Worm (Caenorhabditis elegans) whole organism, young adult: Measurements from ENCODE around the gene R10E4.7.
A peak's percentile ranks its signal among the peaks of the same experiment; 100 is the strongest.

Experiments
- B0336.3 ChIP-seq: fragments of 200-800 bp; sonication (Bioruptor generic); IDR thresholded peaks from 2 replicates; pipeline ENCODE4 v1.3.6; 2022; ENCODE audit warnings: missing genetic modification characterization, missing compliant biosample characterization
- C06A6.2 ChIP-seq: fragments of 200-800 bp; sonication (Bioruptor generic); conservative IDR thresholded peaks from 2 replicates; pipeline ENCODE4 v1.3.6; 2022; ENCODE audit warnings: missing genetic modification characterization, missing compliant biosample characterization
- F22D6.2 ChIP-seq: sonication (generic microtip); optimal IDR thresholded peaks from 2 replicates; lab custom pipeline; 2016; ENCODE audit warnings: mild to moderate bottlenecking, missing genetic modification characterization, missing compliant biosample characterization
- F33H1.4 ChIP-seq: fragments of 200-800 bp; sonication (Bioruptor generic); IDR thresholded peaks from 2 replicates; pipeline ENCODE4 v1.3.6; 2022; ENCODE audit warnings: missing genetic modification reagents, missing genetic modification characterization, missing compliant biosample characterization
- F39B2.1 ChIP-seq: fragments of 200-800 bp; sonication (Bioruptor generic); IDR thresholded peaks from 2 replicates; pipeline ENCODE4 v1.3.6; 2022; ENCODE audit warnings: missing genetic modification reagents, missing genetic modification characterization, missing compliant biosample characterization
- F57A8.1 ChIP-seq: fragments of 200-800 bp; sonication (Bioruptor generic); optimal IDR thresholded peaks from 2 replicates; lab custom pipeline; 2018; ENCODE audit warnings: mild to moderate bottlenecking, missing genetic modification characterization, moderate library complexity, missing compliant biosample characterization
- F57C9.4 ChIP-seq: sonication (generic microtip); optimal IDR thresholded peaks from 2 replicates; lab custom pipeline; 2017; ENCODE audit warnings: mild to moderate bottlenecking, missing genetic modification characterization, missing compliant biosample characterization
- Y56A3A.18 ChIP-seq: fragments of 200-800 bp; sonication (Bioruptor generic); IDR thresholded peaks from 2 replicates; pipeline ENCODE4 v1.3.6; 2022; ENCODE audit warnings: missing genetic modification reagents, missing genetic modification characterization, missing compliant biosample characterization
- Y79H2A.3 ChIP-seq: fragments of 200-800 bp; sonication (Bioruptor generic); conservative IDR thresholded peaks from 2 replicates; pipeline ENCODE4 v1.3.6; 2022; ENCODE audit warnings: missing genetic modification reagents, missing genetic modification characterization, missing compliant biosample characterization
- Y95B8A.8 ChIP-seq: fragments of 200-800 bp; sonication (Bioruptor generic); IDR thresholded peaks from 2 replicates; pipeline ENCODE4 v1.3.6; 2022; ENCODE audit warnings: missing genetic modification reagents, missing genetic modification characterization, missing compliant biosample characterization
- ZK185.1 ChIP-seq: sonication (generic microtip); optimal IDR thresholded peaks from 2 replicates; lab custom pipeline; 2016; ENCODE audit warnings: mild to moderate bottlenecking, missing genetic modification characterization, missing compliant biosample characterization; ENCODE audit not compliant: poor library complexity, severe bottlenecking
- akir-1 ChIP-seq: fragments of 200-800 bp; sonication (Bioruptor generic); optimal IDR thresholded peaks from 2 replicates; lab custom pipeline; 2018; ENCODE audit warnings: mild to moderate bottlenecking, missing genetic modification characterization, moderate library complexity, missing compliant biosample characterization
- ama-1 ChIP-seq, 3 experiments: fragments of 150-350 bp in 1 of 3; sonication (generic microtip) in 2 of 3; optimal IDR thresholded peaks; 2 replicates each; lab custom pipeline; 2014 to 2018; ENCODE audit warnings: missing biosample characterization in 2 of 3, missing genetic modification characterization in 2 of 3, missing genetic modification reagents in 2 of 3
- athp-1 ChIP-seq: sonication (generic microtip); optimal IDR thresholded peaks from 2 replicates; lab custom pipeline; 2017; ENCODE audit warnings: mild to moderate bottlenecking, missing genetic modification characterization, missing compliant biosample characterization
- ccch-3 ChIP-seq: fragments of 200-800 bp; sonication (Bioruptor generic); optimal IDR thresholded peaks from 2 replicates; lab custom pipeline; 2018; ENCODE audit warnings: mild to moderate bottlenecking, missing genetic modification characterization, missing compliant biosample characterization
- cebp-1 ChIP-seq, 2 experiments: fragments of 200-800 bp in 1 of 2; sonication (Bioruptor generic) in 1 of 2; sonication (generic microtip) in 1 of 2; IDR thresholded peaks in 1 of 2; optimal IDR thresholded peaks in 1 of 2; 2 replicates each; pipeline versions ENCODE4 v1.3.6 to Lab custom; 2017 to 2022; ENCODE audit warnings: missing compliant biosample characterization in 2 of 2, missing genetic modification characterization in 2 of 2, mild to moderate bottlenecking in 1 of 2, missing genetic modification reagents in 1 of 2, moderate library complexity in 1 of 2
- cebp-2 ChIP-seq: fragments of 200-800 bp; sonication (Bioruptor generic); IDR thresholded peaks from 2 replicates; pipeline ENCODE4 v1.3.6; 2022; ENCODE audit warnings: missing genetic modification characterization, missing compliant biosample characterization
- ceh-40 ChIP-seq: fragments of 200-800 bp; sonication (Bioruptor generic); IDR thresholded peaks from 2 replicates; pipeline ENCODE4 v1.3.6; 2022; ENCODE audit warnings: missing genetic modification characterization, missing compliant biosample characterization
- ceh-58 ChIP-seq: fragments of 200-800 bp; sonication (Bioruptor generic); IDR thresholded peaks from 2 replicates; pipeline ENCODE4 v1.3.6; 2022; ENCODE audit warnings: missing genetic modification characterization, missing compliant biosample characterization
- ceh-91 ChIP-seq: fragments of 200-800 bp; sonication (Bioruptor generic); IDR thresholded peaks from 2 replicates; pipeline ENCODE4 v1.3.6; 2022; ENCODE audit warnings: missing genetic modification reagents, missing genetic modification characterization, missing compliant biosample characterization
- chd-7 ChIP-seq: sonication (generic microtip); optimal IDR thresholded peaks from 2 replicates; lab custom pipeline; 2016; ENCODE audit warnings: mild to moderate bottlenecking, missing genetic modification characterization, moderate library complexity, missing compliant biosample characterization
- die-1 ChIP-seq: sonication (generic microtip); optimal IDR thresholded peaks from 2 replicates; lab custom pipeline; 2016; ENCODE audit warnings: missing genotype, mild to moderate bottlenecking, missing genetic modification characterization, missing compliant biosample characterization
- dox-1 ChIP-seq: fragments of 200-800 bp; sonication (Bioruptor generic); IDR thresholded peaks from 2 replicates; pipeline ENCODE4 v1.3.6; 2022; ENCODE audit warnings: missing genetic modification reagents, missing genetic modification characterization, missing compliant biosample characterization
- dpff-1 ChIP-seq: sonication (generic microtip); optimal IDR thresholded peaks from 2 replicates; lab custom pipeline; 2017; ENCODE audit warnings: mild to moderate bottlenecking, missing genetic modification characterization, missing compliant biosample characterization
- egl-44 ChIP-seq: fragments of 200-800 bp; sonication (Bioruptor generic); IDR thresholded peaks from 2 replicates; pipeline ENCODE4 v1.3.6; 2022; ENCODE audit warnings: missing genetic modification reagents, missing genetic modification characterization, missing compliant biosample characterization
- ekl-4 ChIP-seq: fragments of 200-800 bp; sonication (Bioruptor generic); IDR thresholded peaks from 2 replicates; pipeline ENCODE4 v1.3.6; 2022; ENCODE audit warnings: missing genetic modification reagents, missing genetic modification characterization, missing compliant biosample characterization
- gei-17 ChIP-seq: fragments of 200-800 bp; sonication (Bioruptor generic); optimal IDR thresholded peaks from 2 replicates; lab custom pipeline; 2018; ENCODE audit warnings: mild to moderate bottlenecking, missing genetic modification characterization, missing compliant biosample characterization
- him-1 ChIP-seq: sonication (generic microtip); optimal IDR thresholded peaks from 2 replicates; lab custom pipeline; 2016; ENCODE audit warnings: missing genotype, missing genetic modification reagents, missing genetic modification characterization, missing compliant biosample characterization
- hlh-12 ChIP-seq: sonication (generic microtip); optimal IDR thresholded peaks from 2 replicates; lab custom pipeline; 2016; ENCODE audit warnings: missing genetic modification characterization, missing compliant biosample characterization
- hmg-1.2 ChIP-seq: fragments of 200-800 bp; sonication (Bioruptor generic); IDR thresholded peaks from 2 replicates; pipeline ENCODE4 v1.3.6; 2022; ENCODE audit warnings: missing genetic modification reagents, missing genetic modification characterization, missing compliant biosample characterization
- lag-1 ChIP-seq: fragments of 200-800 bp; sonication (Bioruptor generic); IDR thresholded peaks from 2 replicates; pipeline ENCODE4 v1.3.6; 2022; ENCODE audit warnings: missing genetic modification reagents, missing genetic modification characterization, missing compliant biosample characterization
- let-607 ChIP-seq, 2 experiments: fragments of 200-800 bp in 1 of 2; sonication (Bioruptor generic) in 1 of 2; sonication (generic microtip) in 1 of 2; optimal IDR thresholded peaks; 2 replicates each; lab custom pipeline; 2016 to 2018; ENCODE audit warnings: mild to moderate bottlenecking in 2 of 2, missing compliant biosample characterization in 2 of 2, missing genetic modification characterization in 2 of 2, moderate library complexity in 2 of 2, missing genotype in 1 of 2
- madf-10 ChIP-seq: sonication (generic microtip); optimal IDR thresholded peaks from 2 replicates; lab custom pipeline; 2016; ENCODE audit warnings: mild to moderate bottlenecking, missing genetic modification characterization, missing compliant biosample characterization
- madf-6 ChIP-seq: fragments of 200-800 bp; sonication (Bioruptor generic); IDR thresholded peaks from 2 replicates; pipeline ENCODE4 v1.3.6; 2022; ENCODE audit warnings: missing genetic modification reagents, missing genetic modification characterization, missing compliant biosample characterization
- nfya-2 ChIP-seq: fragments of 200-800 bp; sonication (Bioruptor generic); IDR thresholded peaks from 2 replicates; pipeline ENCODE4 v1.3.6; 2022; ENCODE audit warnings: missing genetic modification reagents, missing genetic modification characterization, missing compliant biosample characterization
- nhr-179 ChIP-seq: sonication (generic microtip); optimal IDR thresholded peaks from 2 replicates; lab custom pipeline; 2016; ENCODE audit warnings: mild to moderate bottlenecking, missing genetic modification characterization, missing compliant biosample characterization
- nhr-27 ChIP-seq: fragments of 200-800 bp; sonication (Bioruptor generic); optimal IDR thresholded peaks from 2 replicates; lab custom pipeline; 2018; ENCODE audit warnings: mild to moderate bottlenecking, missing genetic modification characterization, moderate library complexity, missing compliant biosample characterization
- nhr-80 ChIP-seq: sonication (generic microtip); optimal IDR thresholded peaks from 2 replicates; lab custom pipeline; 2016; ENCODE audit warnings: missing genetic modification characterization, missing compliant biosample characterization
- pha-4 ChIP-seq: fragments of 150-350 bp; sonication (generic microtip); optimal IDR thresholded peaks from 2 replicates; lab custom pipeline; 2014; ENCODE audit warnings: missing biosample characterization, missing genetic modification reagents, missing genetic modification characterization
- rcor-1 ChIP-seq: fragments of 200-800 bp; sonication (Bioruptor generic); IDR thresholded peaks from 2 replicates; pipeline ENCODE4 v1.3.6; 2022; ENCODE audit warnings: missing genetic modification reagents, missing genetic modification characterization, missing compliant biosample characterization
- repo-1 ChIP-seq: sonication (generic microtip); optimal IDR thresholded peaks from 2 replicates; lab custom pipeline; 2017; ENCODE audit warnings: mild to moderate bottlenecking, missing genetic modification characterization, missing compliant biosample characterization
- sdz-38 ChIP-seq: sonication (generic microtip); optimal IDR thresholded peaks from 2 replicates; lab custom pipeline; 2016; ENCODE audit warnings: missing genotype, missing genetic modification characterization, missing compliant biosample characterization
- snpc-1.3 ChIP-seq: sonication (generic microtip); optimal IDR thresholded peaks from 2 replicates; lab custom pipeline; 2017; ENCODE audit warnings: missing genetic modification characterization, mild to moderate bottlenecking, missing compliant biosample characterization, antibody characterized with exemption, moderate library complexity, missing genotype, missing genetic modification reagents; ENCODE audit not compliant: insufficient read depth
- snpc-4 ChIP-seq, 5 experiments: fragments of 150-350 bp in 1 of 5; sonication (generic microtip) in 4 of 5; optimal IDR thresholded peaks; 2 replicates each; lab custom pipeline; 2014 to 2018; ENCODE audit warnings: missing genetic modification characterization in 5 of 5, missing biosample characterization in 3 of 5, antibody characterized with exemption in 2 of 5, mild to moderate bottlenecking in 2 of 5, missing compliant biosample characterization in 2 of 5, missing genotype in 2 of 5, moderate library complexity in 2 of 5, missing genetic modification reagents in 1 of 5
- somi-1 ChIP-seq: fragments of 200-800 bp; sonication (Bioruptor generic); optimal IDR thresholded peaks from 2 replicates; lab custom pipeline; 2018; ENCODE audit warnings: mild to moderate bottlenecking, missing genetic modification characterization, missing compliant biosample characterization
- sptf-2 ChIP-seq: fragments of 200-800 bp; sonication (Bioruptor generic); optimal IDR thresholded peaks from 2 replicates; lab custom pipeline; 2018; ENCODE audit warnings: mild to moderate bottlenecking, missing genetic modification characterization, missing compliant biosample characterization
- xnd-1 ChIP-seq: sonication (generic microtip); optimal IDR thresholded peaks from 2 replicates; lab custom pipeline; 2016; ENCODE audit warnings: missing genotype, missing genetic modification reagents, missing genetic modification characterization, missing compliant biosample characterization
- ztf-25 ChIP-seq: fragments of 200-800 bp; sonication (Bioruptor generic); IDR thresholded peaks from 2 replicates; pipeline ENCODE4 v1.3.6; 2022; ENCODE audit warnings: missing genetic modification reagents, missing genetic modification characterization, missing compliant biosample characterization

The R10E4.7 gene

ce11 chrIII:4284732-4285165, 9.9 kb upstream of the R10E4.7 start (continued):
- TF ChIP-seq cebp-1 (GFP tag; IDR thresholded peaks at IDR 0.05; lab: Robert Waterston, UW) (no peak), cebp-1 (tag; optimal IDR thresholded peaks at IDR 0.05; lab: Kevin White, UChicago) (peak; percentile 77), rcor-1 (0 out of 2 replicates have a peak, but pooled peaks have one; percentile 10), madf-6 (GFP tag; lab: Robert Waterston, UW) (no peak), ztf-25 (GFP tag; lab: Robert Waterston, UW) (no peak), nhr-80 (tag; lab: Kevin White, UChicago) (peak; percentile 88), lag-1 (no peak), hmg-1.2 (GFP tag; lab: Robert Waterston, UW) (peak; percentile 83), akir-1 (GFP tag; lab: Kevin White, UChicago) (no peak), him-1 (tag; lab: Kevin White, UChicago) (no peak), dox-1 (GFP tag; lab: Robert Waterston, UW) (peak; percentile 78), gei-17 (GFP tag; lab: Kevin White, UChicago) (peak; percentile 36), B0336.3 (GFP tag; lab: Robert Waterston, UW) (peak; percentile 76), chd-7 (tag; lab: Kevin White, UChicago) (peak; percentile 51), Y56A3A.18 (GFP tag; lab: Robert Waterston, UW) (no peak), egl-44 (GFP tag; lab: Robert Waterston, UW) (peak; percentile 63; the same call in 1 of the 2 replicates), repo-1 (tag; lab: Kevin White, UChicago) (no peak), somi-1 (GFP tag; lab: Kevin White, UChicago) (peak; percentile 75), F22D6.2 (tag; lab: Kevin White, UChicago) (peak; percentile 14), hlh-12 (tag; lab: Kevin White, UChicago) (no peak), let-607 (tag; optimal IDR thresholded peaks at IDR 0.05; lab: Kevin White, UChicago) (peak; percentile 55 to 58), Y79H2A.3 (GFP tag; lab: Robert Waterston, UW) (no peak), nhr-179 (tag; lab: Kevin White, UChicago) (no peak), nhr-27 (tag; lab: Kevin White, UChicago) (no peak), C06A6.2 (GFP tag; lab: Robert Waterston, UW) (no peak; the same call in 1 of the 2 replicates), madf-10 (tag; lab: Kevin White, UChicago) (peak; percentile 64), snpc-4 (GFP tag; optimal IDR thresholded peaks at IDR 0.05; lab: Kevin White, UChicago) (no peak), snpc-4 (tag; optimal IDR thresholded peaks at IDR 0.05; lab: Kevin White, UChicago) (peak in 3 of 4 experiments; percentile 20 to 57 (median 52)), die-1 (tag; lab: Kevin White, UChicago) (peak; percentile 25), ceh-40 (GFP tag; lab: Robert Waterston, UW) (no peak), F39B2.1 (GFP tag; lab: Robert Waterston, UW) (no peak), ceh-91 (no peak), F33H1.4 (GFP tag; lab: Robert Waterston, UW) (no peak), ccch-3 (GFP tag; lab: Kevin White, UChicago) (no peak), Y95B8A.8 (GFP tag; lab: Robert Waterston, UW) (no peak), nfya-2 (GFP tag; lab: Robert Waterston, UW) (no peak), xnd-1 (tag; lab: Kevin White, UChicago) (no peak), ceh-58 (no peak), pha-4 (tag; lab: Kevin White, UChicago) (peak; percentile 57), F57A8.1 (no peak), athp-1 (no peak), sdz-38 (tag; lab: Kevin White, UChicago) (no peak), snpc-1.3 (tag; lab: Kevin White, UChicago) (no peak), ama-1 (optimal IDR thresholded peaks at IDR 0.05; lab: Kevin White, UChicago) (no peak), ama-1 (GFP tag; optimal IDR thresholded peaks at IDR 0.05; lab: Kevin White, UChicago) (no peak), cebp-2 (GFP tag; lab: Robert Waterston, UW) (no peak), ZK185.1 (tag; lab: Kevin White, UChicago) (no peak), F57C9.4 (tag; lab: Kevin White, UChicago) (no peak), ekl-4 (GFP tag; lab: Robert Waterston, UW) (no peak), dpff-1 (no peak), sptf-2 (GFP tag; lab: Kevin White, UChicago) (no peak)
